Worm (Caenorhabditis elegans): ENCODE results near the gene nhr-47.

The nhr-47 gene

DNA sequence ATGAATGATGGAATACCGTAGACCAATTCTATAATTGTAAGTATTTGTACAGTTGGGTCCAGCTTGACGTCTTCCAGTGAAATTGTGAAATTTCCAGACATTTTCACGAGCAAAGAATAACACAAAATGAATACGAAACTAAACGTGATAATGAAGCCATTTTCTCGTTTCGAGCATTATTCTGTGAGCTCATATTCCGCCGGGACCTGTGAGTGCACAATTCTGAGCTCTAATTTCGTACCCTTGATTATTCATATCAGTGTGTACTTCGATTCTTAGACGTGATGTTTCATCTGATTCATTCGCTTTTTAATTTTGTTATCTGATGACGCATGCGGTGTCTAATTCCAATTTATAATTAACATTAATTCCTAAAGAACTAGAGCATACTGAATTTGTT is 22.7 kb upstream of the nhr-47 start, which contains the start of gene srg-66:
Gene srg-66 (minus strand): TSS at position 101 of the 400 bp plus-strand sequence.
- TF ChIP-seq zag-1 (tag; optimal IDR thresholded peaks at IDR 0.05) (no peak), ZK546.5 (tag; optimal IDR thresholded peaks at IDR 0.05) (no peak), Y55F3AM.14 (GFP tag; optimal IDR thresholded peaks at IDR 0.05) (no peak), nhr-77 (tag; optimal IDR thresholded peaks at IDR 0.05) (no peak), nhr-23 (tag; optimal IDR thresholded peaks at IDR 0.05) (no peak), mab-5 (tag; optimal IDR thresholded peaks at IDR 0.05) (no peak), ztf-4 (tag; optimal IDR thresholded peaks at IDR 0.05) (no peak), lin-39 (tag; optimal IDR thresholded peaks at IDR 0.05) (no peak), R02D3.7 (tag; optimal IDR thresholded peaks at IDR 0.05) (no peak), mdl-1 (tag; optimal IDR thresholded peaks at IDR 0.05) (no peak), ztf-11 (tag; optimal IDR thresholded peaks at IDR 0.05) (no peak), ama-1 (optimal IDR thresholded peaks at IDR 0.05) (no peak), unc-55 (GFP tag; optimal IDR thresholded peaks at IDR 0.05) (no peak), ceh-16 (tag; optimal IDR thresholded peaks at IDR 0.05) (no peak), ztf-1 (GFP tag; conservative IDR thresholded peaks at IDR 0.05) (no peak), nhr-11 (tag; optimal IDR thresholded peaks at IDR 0.05) (no peak), alr-1 (tag; optimal IDR thresholded peaks at IDR 0.05) (no peak)

DNA sequence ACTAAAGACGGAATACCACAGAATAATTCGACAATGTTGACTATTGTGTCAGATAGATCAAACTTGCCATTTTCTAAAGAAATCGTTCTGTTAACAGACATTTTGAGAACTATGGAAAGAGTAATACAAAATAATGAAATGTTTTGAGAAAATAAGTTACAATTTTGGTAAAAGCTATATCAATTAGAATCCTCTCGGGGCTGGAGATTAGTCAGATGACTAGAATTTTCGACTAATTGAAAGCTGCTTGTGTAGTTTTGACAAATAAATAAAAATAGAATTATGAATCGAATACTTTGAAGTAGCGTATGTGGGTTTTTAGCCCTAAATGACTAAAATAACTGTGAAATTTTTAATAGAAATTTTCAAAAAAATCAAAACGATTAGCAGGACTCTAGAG is 20.2 kb upstream of the nhr-47 start, which contains the start of gene srg-65:
Gene srg-65 (minus strand): TSS at position 101 of the 400 bp plus-strand sequence.
- TF ChIP-seq nhr-12 (tag; optimal IDR thresholded peaks at IDR 0.05): no peak
- TF ChIP-seq lin-13 (GFP tag; optimal IDR thresholded peaks at IDR 0.05): no peak
- no peak for TF ChIP-seq aly-2 (tag; optimal IDR thresholded peaks at IDR 0.05)
- TF ChIP-seq F13H6.1 (tag; optimal IDR thresholded peaks at IDR 0.05): no peak
- no peak for TF ChIP-seq fos-1 (tag; optimal IDR thresholded peaks at IDR 0.05)
- no peak for TF ChIP-seq alr-1 (tag; optimal IDR thresholded peaks at IDR 0.05)
- TF ChIP-seq blmp-1 (tag; optimal IDR thresholded peaks at IDR 0.05; ENCODE audit: insufficient read depth): no peak
- no peak for TF ChIP-seq lsy-2 (tag; optimal IDR thresholded peaks at IDR 0.05)
- TF ChIP-seq mbf-1 (tag; optimal IDR thresholded peaks at IDR 0.05): no peak
- TF ChIP-seq nhr-25 (tag; optimal IDR thresholded peaks at IDR 0.05): no peak
- TF ChIP-seq gmeb-1 (tag; optimal IDR thresholded peaks at IDR 0.05): no peak
- no peak for TF ChIP-seq C34F6.9 (tag; optimal IDR thresholded peaks at IDR 0.05)
- TF ChIP-seq ztf-4 (tag; optimal IDR thresholded peaks at IDR 0.05): no peak
- TF ChIP-seq ztf-11 (tag; optimal IDR thresholded peaks at IDR 0.05): no peak
- TF ChIP-seq nhr-10 (tag; optimal IDR thresholded peaks at IDR 0.05): no peak
- no peak for TF ChIP-seq elt-3 (tag; optimal IDR thresholded peaks at IDR 0.05)
- TF ChIP-seq sem-4 (tag; optimal IDR thresholded peaks at IDR 0.05): no peak
- no peak for TF ChIP-seq elt-1 (tag; optimal IDR thresholded peaks at IDR 0.05)
- TF ChIP-seq ceh-16 (tag; optimal IDR thresholded peaks at IDR 0.05): no peak

DNA sequence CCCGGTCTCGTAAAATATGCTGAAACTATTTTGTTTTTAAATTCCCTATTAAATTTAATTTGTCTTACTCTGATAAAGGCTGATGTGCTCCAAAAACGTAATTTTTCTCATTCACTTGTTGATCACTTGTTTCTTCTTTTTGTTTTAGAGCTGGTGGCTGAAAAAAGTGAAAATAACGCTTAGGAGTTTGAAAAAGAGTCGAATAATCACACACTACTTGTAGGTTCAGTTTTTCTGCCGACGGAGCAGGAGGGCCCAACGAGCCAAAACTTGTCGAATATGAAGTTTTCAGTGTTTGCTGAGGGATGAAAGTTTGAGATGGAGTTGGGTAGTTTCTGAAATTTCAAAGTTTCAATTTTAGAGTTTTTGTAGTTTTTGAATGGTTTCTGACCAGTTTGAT is 17.9 kb upstream of the nhr-47 start:
- no peak for TF ChIP-seq R02D3.7 (tag; optimal IDR thresholded peaks at IDR 0.05)
- TF ChIP-seq aly-2 (tag; optimal IDR thresholded peaks at IDR 0.05): no peak
- TF ChIP-seq ztf-4 (tag; optimal IDR thresholded peaks at IDR 0.05): no peak
- no peak for TF ChIP-seq ama-1 (optimal IDR thresholded peaks at IDR 0.05)
- no peak for TF ChIP-seq unc-62 (GFP tag; optimal IDR thresholded peaks at IDR 0.05)
- no peak for TF ChIP-seq unc-39 (tag; optimal IDR thresholded peaks at IDR 0.05)
- no peak for TF ChIP-seq mdl-1 (tag; optimal IDR thresholded peaks at IDR 0.05)
- TF ChIP-seq sem-4 (tag; optimal IDR thresholded peaks at IDR 0.05): no peak
- TF ChIP-seq sma-9 (GFP tag; optimal IDR thresholded peaks at IDR 0.05): no peak
- TF ChIP-seq sma-9 (tag; optimal IDR thresholded peaks at IDR 0.05): no peak
- no peak for TF ChIP-seq ceh-16 (tag; optimal IDR thresholded peaks at IDR 0.05)
- TF ChIP-seq C34F6.9 (tag; optimal IDR thresholded peaks at IDR 0.05): no peak
- TF ChIP-seq nhr-77 (tag; optimal IDR thresholded peaks at IDR 0.05): no peak
- no peak for TF ChIP-seq alr-1 (tag; optimal IDR thresholded peaks at IDR 0.05)

DNA sequence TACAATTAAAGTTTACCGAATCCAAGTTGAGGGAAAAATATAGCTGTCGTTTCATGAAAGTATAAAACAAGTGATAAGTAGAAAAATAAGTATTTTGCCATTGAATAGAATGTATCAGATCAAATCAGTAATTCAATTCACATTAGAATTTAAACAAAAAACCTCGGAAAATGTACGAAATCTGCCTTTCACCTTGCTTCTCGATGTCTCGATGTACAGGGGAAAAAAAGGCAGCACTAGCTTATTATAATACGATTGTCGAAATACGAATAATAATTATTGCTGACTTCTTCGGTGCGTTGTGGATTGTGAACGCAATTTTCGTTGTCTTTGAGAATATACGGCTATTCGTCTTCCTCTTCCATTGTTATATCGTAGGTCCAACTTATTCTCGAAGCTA is 16.3 kb upstream of the nhr-47 start, which contains the start of gene grl-18:
Gene grl-18 (minus strand): TSS at position 101 of the 400 bp plus-strand sequence.
- TF ChIP-seq nhr-23 (tag; optimal IDR thresholded peaks at IDR 0.05): no peak
- TF ChIP-seq unc-55 (GFP tag; optimal IDR thresholded peaks at IDR 0.05): no peak
- no peak for TF ChIP-seq skn-1 (tag; optimal IDR thresholded peaks at IDR 0.05)
- TF ChIP-seq blmp-1 (tag; optimal IDR thresholded peaks at IDR 0.05; ENCODE audit: insufficient read depth): no peak
- no peak for TF ChIP-seq Y55F3AM.14 (GFP tag; optimal IDR thresholded peaks at IDR 0.05)

All from whole organism, L2 larva.